Fruit fly (Drosophila melanogaster) whole organism, embryonic: ENCODE results near the gene Psf2.

ENCODE experiments used
- Blimp-1 ChIP-seq: fragments of 200-800 bp; sonication (Bioruptor generic); optimal IDR thresholded peaks from 3 replicates; lab custom pipeline; 2018; ENCODE audit warnings: missing biosample characterization, missing genetic modification characterization, mild to moderate bottlenecking, moderate library complexity, missing genetic modification reagents
- Bteb2 ChIP-seq: fragments of 200-800 bp; sonication (Bioruptor generic); optimal IDR thresholded peaks from 2 replicates; lab custom pipeline; 2016; ENCODE audit warnings: missing biosample characterization, missing genetic modification characterization
- CG12219 ChIP-seq: fragments of 200-800 bp; sonication (Bioruptor generic); optimal IDR thresholded peaks from 3 replicates; lab custom pipeline; 2018; ENCODE audit warnings: missing biosample characterization, mild to moderate bottlenecking, missing genetic modification characterization
- CG13894 ChIP-seq: fragments of 200-800 bp; sonication (Bioruptor generic); optimal IDR thresholded peaks from 3 replicates; lab custom pipeline; 2018; ENCODE audit warnings: missing biosample characterization, mild to moderate bottlenecking, missing genetic modification characterization, moderate library complexity
- CG17568 ChIP-seq: fragments of 200-800 bp; sonication (Bioruptor generic); optimal IDR thresholded peaks from 2 replicates; lab custom pipeline; 2018; ENCODE audit warnings: missing biosample characterization, mild to moderate bottlenecking, missing genetic modification characterization, moderate library complexity
- CG2116 ChIP-seq: fragments of 200-800 bp; sonication (Bioruptor generic); optimal IDR thresholded peaks from 3 replicates; lab custom pipeline; 2018; ENCODE audit warnings: missing biosample characterization, mild to moderate bottlenecking, missing genetic modification characterization
- CG2199 ChIP-seq: fragments of 200-800 bp; sonication (Bioruptor generic); IDR thresholded peaks from 3 replicates; pipeline ENCODE4 v1.3.6; 2022; ENCODE audit warnings: missing biosample characterization, missing genetic modification characterization
- CG2875 ChIP-seq: fragments of 200-800 bp; sonication (Bioruptor generic); optimal IDR thresholded peaks from 2 replicates; lab custom pipeline; 2017; ENCODE audit warnings: missing biosample characterization, mild to moderate bottlenecking, missing genetic modification characterization, missing genetic modification reagents
- CG31441 ChIP-seq: fragments of 200-800 bp; sonication (Bioruptor generic); IDR thresholded peaks from 2 replicates; pipeline ENCODE4 v1.3.6; 2022; ENCODE audit warnings: missing biosample characterization, missing genetic modification characterization
- CG33557 ChIP-seq: fragments of 200-800 bp; sonication (Bioruptor generic); optimal IDR thresholded peaks from 2 replicates; lab custom pipeline; 2019; ENCODE audit warnings: missing biosample characterization, mild to moderate bottlenecking, missing genetic modification characterization, moderate library complexity
- CG3995 ChIP-seq: fragments of 200-800 bp; sonication (Bioruptor generic); optimal IDR thresholded peaks from 3 replicates; lab custom pipeline; 2016; ENCODE audit warnings: missing biosample characterization, missing genetic modification characterization
- CG5180 ChIP-seq: fragments of 200-800 bp; sonication (Bioruptor generic); optimal IDR thresholded peaks from 3 replicates; lab custom pipeline; 2017; ENCODE audit warnings: missing biosample characterization, missing genetic modification characterization, mild to moderate bottlenecking, moderate library complexity, missing genetic modification reagents
- CG6689 ChIP-seq: fragments of 200-800 bp; sonication (Bioruptor generic); IDR thresholded peaks from 2 replicates; pipeline ENCODE4 v1.3.6; 2022; ENCODE audit warnings: missing biosample characterization, missing genetic modification characterization
- CG6765 ChIP-seq: fragments of 200-800 bp; sonication (Bioruptor generic); optimal IDR thresholded peaks from 3 replicates; lab custom pipeline; 2017; ENCODE audit warnings: missing biosample characterization, mild to moderate bottlenecking, missing genetic modification characterization
- CG6854 ChIP-seq: fragments of 200-800 bp; sonication (Bioruptor generic); optimal IDR thresholded peaks from 3 replicates; lab custom pipeline; 2017; ENCODE audit warnings: missing biosample characterization, mild to moderate bottlenecking, missing genetic modification characterization
- CG8924 ChIP-seq: fragments of 200-800 bp; optimal IDR thresholded peaks from 3 replicates; lab custom pipeline; 2019; ENCODE audit warnings: missing biosample characterization, mild to moderate bottlenecking, missing genetic modification characterization, moderate library complexity
- CG9797 ChIP-seq: fragments of 200-800 bp; sonication (Bioruptor generic); optimal IDR thresholded peaks from 3 replicates; lab custom pipeline; 2018; ENCODE audit warnings: missing biosample characterization, mild to moderate bottlenecking, missing genetic modification characterization
- D ChIP-seq, 2 experiments: fragments of 200-800 bp in 1 of 2; fragments of >200 bp in 1 of 2; sonication (Bioruptor generic) in 1 of 2; optimal IDR thresholded peaks; 2 replicates in 1 of 2; 3 replicates in 1 of 2; lab custom pipeline; 2017; ENCODE audit warnings: mild to moderate bottlenecking in 1 of 2, missing biosample characterization in 1 of 2, missing genetic modification characterization in 1 of 2, missing genetic modification reagents in 1 of 2
- Elba2 ChIP-seq: fragments of 200-800 bp; sonication (Bioruptor generic); optimal IDR thresholded peaks from 3 replicates; lab custom pipeline; 2016; ENCODE audit warnings: missing biosample characterization, missing genetic modification characterization
- GATAe ChIP-seq: fragments of 200-800 bp; sonication (Bioruptor generic); conservative IDR thresholded peaks from 2 replicates; pipeline ENCODE4 v1.3.6; 2022; ENCODE audit warnings: missing biosample characterization, missing genetic modification characterization
- HmgD ChIP-seq: fragments of 200-800 bp; sonication (Bioruptor generic); optimal IDR thresholded peaks from 3 replicates; lab custom pipeline; 2016; ENCODE audit warnings: missing biosample characterization, missing genetic modification characterization
- MESR4 ChIP-seq: fragments of 200-800 bp; sonication (Bioruptor generic); optimal IDR thresholded peaks from 2 replicates; lab custom pipeline; 2018; ENCODE audit warnings: missing biosample characterization, mild to moderate bottlenecking, missing genetic modification characterization, moderate library complexity
- Max ChIP-seq: fragments of 200-800 bp; sonication (Bioruptor generic); optimal IDR thresholded peaks from 2 replicates; lab custom pipeline; 2016; ENCODE audit warnings: missing biosample characterization, mild to moderate bottlenecking, missing genetic modification characterization
- Mes4 ChIP-seq: fragments of 200-800 bp; sonication (Bioruptor generic); optimal IDR thresholded peaks from 2 replicates; lab custom pipeline; 2016; ENCODE audit warnings: missing biosample characterization, missing genetic modification characterization
- NFAT ChIP-seq: fragments of 200-800 bp; sonication (Bioruptor generic); IDR thresholded peaks from 2 replicates; pipeline ENCODE4 v1.3.6; 2022; ENCODE audit warnings: missing biosample characterization, missing genetic modification characterization
- Pdp1 ChIP-seq, 2 experiments: fragments of 200-800 bp; sonication (Bioruptor generic); optimal IDR thresholded peaks; 3 replicates each; lab custom pipeline; 2016; ENCODE audit warnings: missing biosample characterization in 2 of 2, missing genetic modification characterization in 2 of 2, mild to moderate bottlenecking in 1 of 2, moderate library complexity in 1 of 2
- Sox100B ChIP-seq: fragments of 200-800 bp; sonication (Bioruptor generic); optimal IDR thresholded peaks from 3 replicates; lab custom pipeline; 2018; ENCODE audit warnings: missing biosample characterization, mild to moderate bottlenecking, missing genetic modification characterization
- croc ChIP-seq: fragments of 200-800 bp; sonication (Bioruptor generic); conservative IDR thresholded peaks from 3 replicates; pipeline ENCODE4 v1.3.6; 2022; ENCODE audit warnings: missing biosample characterization, missing genetic modification characterization
- crp ChIP-seq, 2 experiments: fragments of 200-800 bp; sonication (Bioruptor generic); optimal IDR thresholded peaks; 2 replicates in 1 of 2; 3 replicates in 1 of 2; lab custom pipeline; 2017; ENCODE audit warnings: missing biosample characterization in 2 of 2, missing genetic modification characterization in 2 of 2, mild to moderate bottlenecking in 1 of 2, moderate library complexity in 1 of 2
- dpn ChIP-seq, 2 experiments: fragments of 200-800 bp; sonication (Bioruptor generic); optimal IDR thresholded peaks; 3 replicates each; lab custom pipeline; 2016; ENCODE audit warnings: missing biosample characterization in 2 of 2, missing genetic modification characterization in 2 of 2
- dysf ChIP-seq: fragments of 200-800 bp; sonication (Bioruptor generic); IDR thresholded peaks from 3 replicates; pipeline ENCODE4 v1.3.6; 2022; ENCODE audit warnings: missing biosample characterization, missing genetic modification characterization
- gro ChIP-seq: fragments of 200-800 bp; sonication (Bioruptor generic); optimal IDR thresholded peaks from 2 replicates; lab custom pipeline; 2016; ENCODE audit warnings: missing biosample characterization, missing genetic modification characterization
- hb ChIP-seq: fragments of 200-800 bp; sonication (Bioruptor generic); IDR thresholded peaks from 3 replicates; pipeline ENCODE4 v1.3.6; 2022; ENCODE audit warnings: missing biosample characterization, missing genetic modification characterization; ENCODE audit not compliant: partially characterized antibody
- her ChIP-seq: fragments of 200-800 bp; sonication (Bioruptor generic); optimal IDR thresholded peaks from 2 replicates; lab custom pipeline; 2016; ENCODE audit warnings: missing biosample characterization, missing genetic modification characterization
- kni ChIP-seq: fragments of 200-800 bp; sonication (Bioruptor generic); optimal IDR thresholded peaks from 3 replicates; lab custom pipeline; 2017; ENCODE audit warnings: mild to moderate bottlenecking, missing biosample characterization, missing genetic modification reagents, missing genetic modification characterization
- lilli ChIP-seq: fragments of 200-800 bp; sonication (Bioruptor generic); optimal IDR thresholded peaks from 3 replicates; lab custom pipeline; 2016; ENCODE audit warnings: missing biosample characterization, missing genetic modification characterization
- mld ChIP-seq: fragments of 200-800 bp; sonication (Bioruptor generic); IDR thresholded peaks from 3 replicates; pipeline ENCODE4 v1.3.6; 2022; ENCODE audit warnings: missing biosample characterization, missing genetic modification characterization; ENCODE audit not compliant: partially characterized antibody
- pb ChIP-seq: fragments of 200-800 bp; sonication (Bioruptor generic); optimal IDR thresholded peaks from 3 replicates; lab custom pipeline; 2016; ENCODE audit warnings: missing biosample characterization, missing genetic modification characterization
- pita ChIP-seq: fragments of 200-800 bp; sonication (Bioruptor generic); optimal IDR thresholded peaks from 2 replicates; lab custom pipeline; 2017; ENCODE audit warnings: missing biosample characterization, mild to moderate bottlenecking, missing genetic modification characterization
- ro ChIP-seq: fragments of 200-800 bp; sonication (Bioruptor generic); IDR thresholded peaks from 2 replicates; pipeline ENCODE4 v1.3.6; 2022; ENCODE audit warnings: missing biosample characterization, missing genetic modification characterization
- schlank ChIP-seq: fragments of 200-800 bp; sonication (Bioruptor generic); optimal IDR thresholded peaks from 2 replicates; lab custom pipeline; 2018; ENCODE audit warnings: missing biosample characterization, mild to moderate bottlenecking, missing genetic modification characterization
- seq ChIP-seq: fragments of 200-800 bp; sonication (Bioruptor generic); IDR thresholded peaks from 2 replicates; pipeline ENCODE4 v1.3.6; 2022; ENCODE audit warnings: missing biosample characterization, missing genetic modification characterization
- shn ChIP-seq: fragments of 200-800 bp; sonication (Bioruptor generic); optimal IDR thresholded peaks from 3 replicates; lab custom pipeline; 2016; ENCODE audit warnings: missing biosample characterization, missing genetic modification characterization
- slp2 ChIP-seq: fragments of 200-800 bp; sonication (Bioruptor generic); optimal IDR thresholded peaks from 2 replicates; lab custom pipeline; 2016; ENCODE audit warnings: missing biosample characterization, missing genetic modification characterization
- so ChIP-seq: fragments of 200-800 bp; sonication (Bioruptor generic); IDR thresholded peaks from 3 replicates; pipeline ENCODE4 v1.3.6; 2022; ENCODE audit warnings: missing biosample characterization, missing genetic modification characterization
- sr ChIP-seq: fragments of 200-800 bp; sonication (Bioruptor generic); IDR thresholded peaks from 3 replicates; pipeline ENCODE4 v1.3.6; 2022; ENCODE audit warnings: missing biosample characterization, missing genetic modification characterization
- trem ChIP-seq: fragments of 200-800 bp; optimal IDR thresholded peaks from 3 replicates; lab custom pipeline; 2019; ENCODE audit warnings: missing biosample characterization, mild to moderate bottlenecking, missing genetic modification characterization, moderate library complexity
- tx ChIP-seq: fragments of 200-800 bp; sonication (Bioruptor generic); optimal IDR thresholded peaks from 2 replicates; lab custom pipeline; 2016; ENCODE audit warnings: missing biosample characterization, missing genetic modification characterization
- z ChIP-seq: fragments of 200-800 bp; sonication (Bioruptor generic); IDR thresholded peaks from 3 replicates; pipeline ENCODE4 v1.3.6; 2022; ENCODE audit warnings: missing biosample characterization, missing genetic modification characterization
- zfh2 ChIP-seq: fragments of 200-800 bp; sonication (Bioruptor generic); optimal IDR thresholded peaks from 2 replicates; lab custom pipeline; 2016; ENCODE audit warnings: missing biosample characterization, missing genetic modification characterization

Gene Psf2

dm6 chr2L:4403013-4403604 lies 16.0 kb upstream of the Psf2 start, which contains the start of gene Dim1 (continued):
- TF ChIP-seq CG6689 (GFP tag; lab: Robert Waterston, UW) (no peak), dysf (GFP tag; lab: Robert Waterston, UW) (peak; percentile 22; the same call in 1 of the 3 replicates), CG2875 (GFP tag; lab: Kevin White, UChicago) (peak; percentile 33), dpn (GFP tag; optimal IDR thresholded peaks at IDR 0.05; lab: Kevin White, UChicago) (no peak), CG17568 (GFP tag; lab: Kevin White, UChicago) (no peak), z (no peak), so (GFP tag; lab: Robert Waterston, UW) (no peak), Blimp-1 (no peak), Mes4 (GFP tag; lab: Kevin White, UChicago) (peak; percentile 4), HmgD (GFP tag; lab: Kevin White, UChicago) (no peak), Elba2 (no peak), CG6765 (peak; percentile 37), pita (GFP tag; lab: Kevin White, UChicago) (no peak), CG33557 (GFP tag; lab: Kevin White, UChicago) (no peak), Bteb2 (GFP tag; lab: Kevin White, UChicago) (peak; percentile 38), crp (GFP tag; optimal IDR thresholded peaks at IDR 0.05; lab: Kevin White, UChicago) (no peak), CG9797 (GFP tag; lab: Kevin White, UChicago) (no peak), schlank (tag; lab: Kevin White, UChicago) (peak; percentile 23), CG31441 (GFP tag; lab: Robert Waterston, UW) (no peak), seq (GFP tag; lab: Robert Waterston, UW) (no peak), mld (GFP tag; lab: Robert Waterston, UW) (0 out of 3 replicates have a peak, but pooled peaks have one; percentile 61), D (optimal IDR thresholded peaks at IDR 0.05; lab: Kevin White, UChicago) (no peak), D (GFP tag; optimal IDR thresholded peaks at IDR 0.05; lab: Kevin White, UChicago) (no peak), NFAT (GFP tag; lab: Robert Waterston, UW) (no peak), MESR4 (GFP tag; lab: Kevin White, UChicago) (peak; percentile 69), kni (GFP tag; lab: Kevin White, UChicago) (no peak), CG5180 (GFP tag; lab: Kevin White, UChicago) (no peak), ro (GFP tag; lab: Robert Waterston, UW) (no peak), croc (no peak), CG12219 (GFP tag; lab: Kevin White, UChicago) (peak; percentile 38), CG6854 (GFP tag; lab: Kevin White, UChicago) (no peak), Max (no peak), sr (GFP tag; lab: Robert Waterston, UW) (no peak), lilli (GFP tag; lab: Kevin White, UChicago) (no peak), hb (GFP tag; lab: Robert Waterston, UW) (peak; percentile 63; the same call in 1 of the 3 replicates), gro (GFP tag; lab: Kevin White, UChicago) (no peak), CG2116 (peak; percentile 90), slp2 (no peak), Pdp1 (GFP tag; optimal IDR thresholded peaks at IDR 0.05; lab: Kevin White, UChicago) (no peak), CG13894 (tag; lab: Kevin White, UChicago) (no peak), tx (no peak), GATAe (GFP tag; lab: Robert Waterston, UW) (no peak), CG3995 (GFP tag; lab: Kevin White, UChicago) (no peak), Sox100B (no peak), CG2199 (GFP tag; lab: Robert Waterston, UW) (no peak), her (GFP tag; lab: Kevin White, UChicago) (no peak), zfh2 (GFP tag; lab: Kevin White, UChicago) (no peak), pb (GFP tag; lab: Kevin White, UChicago) (peak; percentile 36), shn (GFP tag; lab: Kevin White, UChicago) (no peak), trem (tag; lab: Kevin White, UChicago) (peak; percentile 28), CG8924 (tag; lab: Kevin White, UChicago) (no peak)
